Worm (Caenorhabditis elegans): ENCODE data around the gene oac-15.

oac-15 gene

ce11 chrV:16159594-16159993 lies 50.1 kb downstream of the oac-15 start, which contains the start of gene F10A3.17:
Gene F10A3.17 (minus strand): TSS chrV:16159694.
- TF ChIP-seq ZK546.5 (tag; optimal IDR thresholded peaks at IDR 0.05) (no peak), nhr-25 (tag; optimal IDR thresholded peaks at IDR 0.05) (no peak), C34F6.9 (tag; optimal IDR thresholded peaks at IDR 0.05) (no peak), unc-62 (GFP tag; optimal IDR thresholded peaks at IDR 0.05) (no peak), lin-13 (GFP tag; optimal IDR thresholded peaks at IDR 0.05) (no peak), unc-55 (GFP tag; optimal IDR thresholded peaks at IDR 0.05) (no peak), nhr-21 (tag; optimal IDR thresholded peaks at IDR 0.05) (no peak), crh-2 (tag; optimal IDR thresholded peaks at IDR 0.05) (no peak), ceh-16 (tag; optimal IDR thresholded peaks at IDR 0.05) (no peak), ceh-82 (tag; optimal IDR thresholded peaks at IDR 0.05) (no peak), nhr-237 (tag; optimal IDR thresholded peaks at IDR 0.05) (no peak), R02D3.7 (tag; optimal IDR thresholded peaks at IDR 0.05) (no peak), dmd-4 (tag; optimal IDR thresholded peaks at IDR 0.05) (no peak), nhr-23 (tag; optimal IDR thresholded peaks at IDR 0.05) (no peak)

DNA sequence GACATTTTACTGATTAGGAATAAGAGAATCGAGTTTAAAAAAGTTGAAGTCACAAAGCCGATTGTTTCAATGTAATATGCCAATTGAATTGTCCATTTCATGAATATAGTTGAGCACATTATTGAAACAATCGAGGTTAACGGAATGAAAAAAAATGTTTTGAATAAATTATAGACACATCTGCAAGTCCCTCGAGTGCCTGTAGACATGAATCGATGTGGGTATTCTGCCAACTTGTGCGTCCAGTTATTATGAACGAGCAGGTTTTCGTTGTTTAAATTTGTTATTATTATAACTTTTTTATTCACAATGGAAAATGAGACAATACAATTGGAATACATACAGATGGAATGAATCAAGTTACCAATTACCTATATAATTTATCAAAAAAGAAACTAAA lies 51.3 kb downstream of the oac-15 start, which contains the start of gene str-99:
Gene str-99, minus strand, starts transcription at position 101 of the 400 bp plus-strand sequence.
- no peak for TF ChIP-seq R02D3.7 (tag; optimal IDR thresholded peaks at IDR 0.05)
- no peak for TF ChIP-seq dmd-4 (tag; optimal IDR thresholded peaks at IDR 0.05)
- no peak for TF ChIP-seq ama-1 (optimal IDR thresholded peaks at IDR 0.05)
- no peak for TF ChIP-seq nhr-25 (tag; optimal IDR thresholded peaks at IDR 0.05)
- TF ChIP-seq sem-4 (tag; optimal IDR thresholded peaks at IDR 0.05): no peak
- no peak for TF ChIP-seq mab-5 (tag; optimal IDR thresholded peaks at IDR 0.05)
- TF ChIP-seq snpc-4 (tag; optimal IDR thresholded peaks at IDR 0.05): no peak
- TF ChIP-seq crh-2 (tag; optimal IDR thresholded peaks at IDR 0.05): no peak
- no peak for TF ChIP-seq nhr-12 (tag; optimal IDR thresholded peaks at IDR 0.05)
- TF ChIP-seq nhr-23 (tag; optimal IDR thresholded peaks at IDR 0.05): no peak
- TF ChIP-seq ceh-82 (tag; optimal IDR thresholded peaks at IDR 0.05): no peak
